Worm (Caenorhabditis elegans) whole organism, L1 larva: ENCODE results near the gene C42D8.9.

Experiments used
- C16A3.4 ChIP-seq: fragments of 150-350 bp; optimal IDR thresholded peaks from 2 replicates; lab custom pipeline; 2014; ENCODE audit warnings: missing biosample characterization, missing genetic modification characterization
- Y116A8C.19 ChIP-seq: sonication (generic microtip); optimal IDR thresholded peaks from 2 replicates; lab custom pipeline; 2016; ENCODE audit warnings: missing compliant biosample characterization, missing genetic modification characterization, borderline replicate concordance
- blmp-1 ChIP-seq: fragments of 150-350 bp; optimal IDR thresholded peaks from 2 replicates; lab custom pipeline; 2014; ENCODE audit warnings: missing biosample characterization, missing genetic modification characterization
- ceh-90 ChIP-seq: sonication (generic microtip); optimal IDR thresholded peaks from 2 replicates; lab custom pipeline; 2016; ENCODE audit warnings: missing genetic modification characterization, missing compliant biosample characterization
- ces-1 ChIP-seq: fragments of 150-350 bp; optimal IDR thresholded peaks from 2 replicates; lab custom pipeline; 2014; ENCODE audit warnings: missing biosample characterization, missing genetic modification reagents, missing genetic modification characterization
- dsc-1 ChIP-seq: sonication (generic microtip); optimal IDR thresholded peaks from 2 replicates; lab custom pipeline; 2016; ENCODE audit warnings: mild to moderate bottlenecking, missing genetic modification characterization, missing compliant biosample characterization
- efl-1 ChIP-seq, 4 experiments: fragments of 150-350 bp; optimal IDR thresholded peaks in 3 of 4; peaks in 1 of 4; 1 replicate in 1 of 4; 2 replicates in 3 of 4; lab custom pipeline; 2014; ENCODE audit warnings: missing biosample characterization in 2 of 4, missing genetic modification characterization in 2 of 4, missing genetic modification reagents in 2 of 4
- egl-13 ChIP-seq: sonication (generic microtip); optimal IDR thresholded peaks from 2 replicates; lab custom pipeline; 2016; ENCODE audit warnings: missing genotype, missing genetic modification reagents, missing genetic modification characterization, missing compliant biosample characterization
- elt-3 ChIP-seq, 6 experiments: fragments of 150-350 bp in 1 of 6; sonication (generic microtip); optimal IDR thresholded peaks; 2 replicates each; lab custom pipeline; 2017 to 2018; ENCODE audit warnings: missing biosample characterization in 6 of 6, missing genetic modification characterization in 6 of 6, inconsistent platforms in 1 of 6
- fkh-10 ChIP-seq: sonication (generic microtip); optimal IDR thresholded peaks from 2 replicates; lab custom pipeline; 2017; ENCODE audit warnings: missing biosample characterization, missing genetic modification reagents, missing genetic modification characterization
- fkh-4 ChIP-seq: sonication (generic microtip); optimal IDR thresholded peaks from 2 replicates; lab custom pipeline; 2016; ENCODE audit warnings: missing compliant biosample characterization, missing genetic modification characterization, borderline replicate concordance
- fkh-8 ChIP-seq: sonication (generic microtip); optimal IDR thresholded peaks from 2 replicates; lab custom pipeline; 2016; ENCODE audit warnings: mild to moderate bottlenecking, missing genetic modification characterization, missing compliant biosample characterization
- grh-1 ChIP-seq: fragments of 200-800 bp; sonication (Bioruptor generic); IDR thresholded peaks from 2 replicates; pipeline ENCODE4 v1.3.6; 2022; ENCODE audit warnings: missing genetic modification reagents, missing genetic modification characterization, missing compliant biosample characterization
- irx-1 ChIP-seq: sonication (generic microtip); optimal IDR thresholded peaks from 2 replicates; lab custom pipeline; 2016; ENCODE audit warnings: missing genetic modification characterization, missing compliant biosample characterization
- isw-1 ChIP-seq: fragments of 200-800 bp; sonication (Bioruptor generic); IDR thresholded peaks from 2 replicates; pipeline ENCODE4 v1.3.6; 2022; ENCODE audit warnings: missing genetic modification characterization, missing compliant biosample characterization
- lin-13 ChIP-seq: fragments of 150-350 bp; optimal IDR thresholded peaks from 2 replicates; lab custom pipeline; 2014; ENCODE audit warnings: missing biosample characterization, missing genetic modification reagents, missing genetic modification characterization
- lin-14 ChIP-seq: fragments of 200-800 bp; sonication (Bioruptor generic); optimal IDR thresholded peaks from 2 replicates; lab custom pipeline; 2018; ENCODE audit warnings: mild to moderate bottlenecking, missing genetic modification characterization, moderate library complexity, missing compliant biosample characterization
- lir-3 ChIP-seq: sonication (generic microtip); optimal IDR thresholded peaks from 2 replicates; lab custom pipeline; 2016; ENCODE audit warnings: mild to moderate bottlenecking, missing genetic modification characterization, moderate library complexity, missing compliant biosample characterization; ENCODE audit not compliant: poor library complexity
- lsy-2 ChIP-seq, 2 experiments: fragments of 150-350 bp; optimal IDR thresholded peaks; 2 replicates each; lab custom pipeline; 2014; ENCODE audit warnings: missing biosample characterization in 2 of 2, missing genetic modification characterization in 2 of 2
- mab-9 ChIP-seq: fragments of 200-800 bp; sonication (Bioruptor generic); IDR thresholded peaks from 2 replicates; pipeline ENCODE4 v1.3.6; 2022; ENCODE audit warnings: missing genetic modification reagents, missing genetic modification characterization, missing compliant biosample characterization
- mef-2 ChIP-seq: fragments of 150-350 bp; optimal IDR thresholded peaks from 2 replicates; lab custom pipeline; 2014; ENCODE audit warnings: missing biosample characterization, missing genetic modification characterization
- nhr-237 ChIP-seq: fragments of 150-350 bp; optimal IDR thresholded peaks from 2 replicates; lab custom pipeline; 2014; ENCODE audit warnings: missing biosample characterization, missing genetic modification characterization
- nhr-47 ChIP-seq: sonication (generic microtip); optimal IDR thresholded peaks from 2 replicates; lab custom pipeline; 2016; ENCODE audit warnings: mild to moderate bottlenecking, missing genetic modification characterization, moderate library complexity, missing compliant biosample characterization
- nhr-71 ChIP-seq: sonication (generic microtip); optimal IDR thresholded peaks from 2 replicates; lab custom pipeline; 2016; ENCODE audit warnings: mild to moderate bottlenecking, missing genetic modification characterization, moderate library complexity, missing compliant biosample characterization
- nhr-76 ChIP-seq: sonication (generic microtip); optimal IDR thresholded peaks from 2 replicates; lab custom pipeline; 2017; ENCODE audit warnings: missing biosample characterization, missing genetic modification characterization
- nhr-77 ChIP-seq: fragments of 150-350 bp; optimal IDR thresholded peaks from 2 replicates; lab custom pipeline; 2014; ENCODE audit warnings: missing biosample characterization, missing genetic modification characterization
- nhr-84 ChIP-seq: sonication (generic microtip); optimal IDR thresholded peaks from 2 replicates; lab custom pipeline; 2017; ENCODE audit warnings: missing biosample characterization, missing genetic modification characterization
- nhr-85 ChIP-seq: sonication (generic microtip); peaks from one replicate; lab custom pipeline; 2016; ENCODE audit warnings: missing genetic modification characterization, inconsistent platforms, missing compliant biosample characterization
- nhr-90 ChIP-seq: sonication (generic microtip); optimal IDR thresholded peaks from 2 replicates; lab custom pipeline; 2016; ENCODE audit warnings: mild to moderate bottlenecking, missing genetic modification characterization, missing compliant biosample characterization; ENCODE audit not compliant: poor library complexity
- pqm-1 ChIP-seq: sonication (generic microtip); optimal IDR thresholded peaks from 3 replicates; lab custom pipeline; 2017; ENCODE audit warnings: missing biosample characterization, missing genetic modification characterization
- snu-23 ChIP-seq: sonication (generic microtip); optimal IDR thresholded peaks from 2 replicates; lab custom pipeline; 2016; ENCODE audit warnings: missing genetic modification characterization, missing compliant biosample characterization
- sup-37 ChIP-seq: fragments of 200-800 bp; sonication (Bioruptor generic); optimal IDR thresholded peaks from 2 replicates; lab custom pipeline; 2018; ENCODE audit warnings: mild to moderate bottlenecking, missing genetic modification characterization, missing compliant biosample characterization
- unc-130 ChIP-seq: fragments of 150-350 bp; optimal IDR thresholded peaks from 2 replicates; lab custom pipeline; 2017; ENCODE audit warnings: missing biosample characterization, missing genetic modification characterization, inconsistent platforms
- unc-62 ChIP-seq: fragments of 150-350 bp; optimal IDR thresholded peaks from 2 replicates; lab custom pipeline; 2014; ENCODE audit warnings: missing biosample characterization, missing genetic modification reagents, missing genetic modification characterization
- unc-86 ChIP-seq: sonication (generic microtip); optimal IDR thresholded peaks from 2 replicates; lab custom pipeline; 2016; ENCODE audit warnings: missing genetic modification characterization, missing compliant biosample characterization
- ztf-11 ChIP-seq, 2 experiments: sonication (generic microtip); optimal IDR thresholded peaks; 2 replicates each; lab custom pipeline; 2016 to 2017; ENCODE audit warnings: missing genetic modification characterization in 2 of 2, missing biosample characterization in 1 of 2, missing compliant biosample characterization in 1 of 2

C42D8.9 gene

DNA sequence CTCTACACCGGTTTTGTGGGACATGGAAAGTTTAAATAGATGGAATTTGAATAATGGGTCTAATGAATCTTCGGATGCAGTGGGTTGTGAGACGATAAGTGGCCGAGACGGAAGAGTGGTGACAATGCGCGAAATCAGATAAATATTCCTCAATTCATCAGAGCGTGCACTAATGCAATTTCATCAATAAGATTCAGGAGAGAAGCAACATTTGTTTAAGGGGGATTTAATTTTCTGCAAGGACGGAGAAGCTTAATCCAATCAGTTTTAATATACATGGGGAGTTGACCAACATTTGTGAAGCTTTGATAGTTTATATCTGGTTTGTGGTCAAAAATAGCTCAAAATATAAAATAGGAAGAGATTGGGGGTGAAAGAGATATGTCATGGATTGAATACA, 22.6 kb upstream of the C42D8.9 start:
- TF ChIP-seq nhr-71 (tag; lab: Kevin White, UChicago) = peak; percentile 4
- TF ChIP-seq unc-62 (GFP tag; lab: Kevin White, UChicago) = no peak
- peak; percentile 43 for TF ChIP-seq egl-13 (tag; lab: Kevin White, UChicago)
- TF ChIP-seq fkh-4 (tag; lab: Kevin White, UChicago) = no peak
- TF ChIP-seq dsc-1 (tag; lab: Kevin White, UChicago) = peak; percentile 15
- TF ChIP-seq isw-1 (GFP tag; lab: Robert Waterston, UW) = no peak
- peak; percentile 89 for TF ChIP-seq ces-1 (GFP tag; lab: Kevin White, UChicago)
- peak; percentile 10 for TF ChIP-seq nhr-47 (tag; lab: Kevin White, UChicago)
- TF ChIP-seq mab-9 (GFP tag; lab: Robert Waterston, UW) = no peak
- TF ChIP-seq nhr-85 (tag; lab: Kevin White, UChicago) = peak; percentile 10
- TF ChIP-seq lin-14 = peak; percentile 55
- no peak for TF ChIP-seq efl-1 (optimal IDR thresholded peaks at IDR 0.05; lab: Kevin White, UChicago)
- no peak for TF ChIP-seq efl-1 (GFP tag; optimal IDR thresholded peaks at IDR 0.05 in 1 of 2; lab: Kevin White, UChicago)

DNA sequence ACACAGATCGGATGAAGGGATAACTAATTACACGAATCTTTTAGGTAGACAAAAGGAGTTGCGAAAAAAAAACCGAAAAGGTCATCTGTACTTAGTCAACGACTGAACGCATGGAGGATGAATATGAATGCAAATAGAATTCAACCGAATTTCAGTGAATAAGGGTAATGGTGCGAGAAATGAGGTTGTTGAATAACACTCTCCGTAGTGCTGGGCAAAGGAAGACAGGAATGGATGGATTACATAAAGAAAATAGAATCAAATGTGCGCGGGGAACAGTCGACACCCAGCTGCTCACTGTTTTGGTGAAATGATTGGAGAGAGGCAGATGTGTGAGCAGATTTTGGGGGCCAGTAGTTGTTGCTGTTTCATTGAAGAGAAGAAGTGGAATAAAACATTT, 17.4 kb upstream of the C42D8.9 start:
- TF ChIP-seq blmp-1 (tag; lab: Kevin White, UChicago) (peak; percentile 9), nhr-77 (tag; lab: Kevin White, UChicago) (no peak)
- TF ChIP-seq, all 84 proteins: peak for 1

DNA sequence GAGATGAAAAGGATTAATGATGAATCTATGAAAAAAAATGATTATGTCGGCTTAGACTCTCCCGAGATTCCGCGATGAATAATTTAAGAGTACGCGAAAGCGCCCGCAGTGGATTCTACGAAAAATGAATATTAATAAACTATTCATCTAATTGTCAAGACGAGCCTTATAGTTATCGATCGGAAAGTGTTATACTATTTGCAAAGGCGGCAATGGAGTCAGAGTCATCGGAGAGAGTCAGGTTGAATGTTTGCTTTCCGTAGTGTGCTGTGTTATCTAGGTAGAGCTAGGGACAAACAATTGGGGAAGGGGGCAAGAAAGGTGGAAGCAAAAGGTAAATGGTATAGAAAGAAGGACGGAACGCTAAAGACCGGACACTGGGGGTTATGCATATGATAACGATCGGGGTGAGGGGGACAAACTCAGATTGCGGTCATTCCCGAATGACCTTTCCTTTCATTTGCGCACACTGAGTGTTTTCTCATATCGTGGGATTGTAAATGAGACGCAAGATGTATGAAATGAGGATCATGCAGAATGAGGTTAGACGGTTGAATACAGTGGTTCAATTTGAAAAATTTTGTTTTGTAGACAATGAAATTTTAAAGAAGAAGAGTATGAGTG, 16.1 kb upstream of the C42D8.9 start:
- TF ChIP-seq unc-130 (tag; lab: Kevin White, UChicago) (no peak), fkh-8 (peak; percentile 30), egl-13 (tag; lab: Kevin White, UChicago) (peak; percentile 58), nhr-85 (tag; lab: Kevin White, UChicago) (peak; percentile 7), ztf-11 (tag; optimal IDR thresholded peaks at IDR 0.05; lab: Kevin White, UChicago) (peak in 1 of 2 experiments; percentile 15), efl-1 (optimal IDR thresholded peaks at IDR 0.05; lab: Kevin White, UChicago) (no peak), efl-1 (GFP tag; optimal IDR thresholded peaks at IDR 0.05 in 1 of 2; lab: Kevin White, UChicago) (peak in 1 of 2 experiments; percentile 67), blmp-1 (tag; lab: Kevin White, UChicago) (peak; percentile 3), dsc-1 (tag; lab: Kevin White, UChicago) (peak; percentile 87), snu-23 (GFP tag; lab: Kevin White, UChicago) (no peak), nhr-47 (tag; lab: Kevin White, UChicago) (peak; percentile 40), irx-1 (tag; lab: Kevin White, UChicago) (no peak), nhr-71 (tag; lab: Kevin White, UChicago) (peak; percentile 18), nhr-76 (tag; lab: Kevin White, UChicago) (no peak), unc-86 (peak; percentile 71)

DNA sequence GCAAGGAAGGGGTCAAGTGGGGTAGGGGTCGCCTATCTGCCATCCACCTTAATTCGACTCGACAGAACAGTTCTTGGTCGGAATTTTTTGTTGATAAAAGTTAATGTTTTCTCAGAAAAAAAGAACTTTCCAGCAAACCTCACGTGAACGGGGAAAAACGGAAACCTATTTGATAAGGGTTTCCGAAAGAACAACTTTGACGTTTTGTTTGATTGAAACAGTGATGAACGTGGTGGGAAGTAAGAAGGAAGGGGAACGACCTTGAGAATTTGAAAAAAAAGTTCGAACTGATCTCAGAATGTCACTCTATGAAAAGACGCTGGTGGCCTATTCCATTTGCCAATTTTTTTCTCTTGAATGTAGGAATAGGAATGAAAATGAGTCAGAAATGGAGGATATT, 15.5 kb upstream of the C42D8.9 start:
- TF ChIP-seq fkh-10 (GFP tag; lab: Kevin White, UChicago) (no peak), blmp-1 (tag; lab: Kevin White, UChicago) (peak; percentile 51), ceh-90 (tag; lab: Kevin White, UChicago) (no peak), mab-9 (GFP tag; lab: Robert Waterston, UW) (no peak), nhr-47 (tag; lab: Kevin White, UChicago) (no peak), pqm-1 (tag; lab: Kevin White, UChicago) (no peak), fkh-4 (tag; lab: Kevin White, UChicago) (no peak), sup-37 (GFP tag; lab: Kevin White, UChicago) (no peak), nhr-71 (tag; lab: Kevin White, UChicago) (no peak), lin-13 (GFP tag; lab: Kevin White, UChicago) (no peak), unc-130 (tag; lab: Kevin White, UChicago) (peak; percentile 2), lir-3 (no peak), C16A3.4 (tag; lab: Kevin White, UChicago) (no peak), elt-3 (tag; optimal IDR thresholded peaks at IDR 0.05; lab: Kevin White, UChicago) (peak in 1 of 6 experiments; percentile 80), nhr-237 (no peak), Y116A8C.19 (no peak), egl-13 (tag; lab: Kevin White, UChicago) (no peak), lsy-2 (tag; optimal IDR thresholded peaks at IDR 0.05; lab: Kevin White, UChicago) (no peak), irx-1 (tag; lab: Kevin White, UChicago) (no peak), nhr-85 (tag; lab: Kevin White, UChicago) (peak; percentile 73), lin-14 (peak; percentile 13), mef-2 (no peak), grh-1 (GFP tag; lab: Robert Waterston, UW) (no peak), nhr-84 (tag; lab: Kevin White, UChicago) (no peak), nhr-90 (tag; lab: Kevin White, UChicago) (no peak)
